Worm (Caenorhabditis elegans) whole organism, mixed stage, embryonic: Measurements from ENCODE around the gene srx-93.

Experiments
- bed-3 ChIP-seq: fragments of 200-800 bp; sonication (Bioruptor generic); optimal IDR thresholded peaks from 3 replicates; lab custom pipeline; 2018; ENCODE audit warnings: mild to moderate bottlenecking, missing genetic modification characterization, moderate library complexity, missing compliant biosample characterization
- blmp-1 ChIP-seq: fragments of 150-350 bp; optimal IDR thresholded peaks from 2 replicates; lab custom pipeline; 2014; ENCODE audit warnings: missing biosample characterization, missing genetic modification characterization
- ceh-43 ChIP-seq: fragments of 200-800 bp; sonication (Bioruptor generic); optimal IDR thresholded peaks from 2 replicates; lab custom pipeline; 2018; ENCODE audit warnings: mild to moderate bottlenecking, missing genetic modification characterization, moderate library complexity, missing compliant biosample characterization
- drap-1 ChIP-seq: fragments of 200-800 bp; sonication (Bioruptor generic); optimal IDR thresholded peaks from 3 replicates; lab custom pipeline; 2018; ENCODE audit warnings: mild to moderate bottlenecking, missing genetic modification characterization, missing compliant biosample characterization
- lin-13 ChIP-seq: fragments of 150-350 bp; optimal IDR thresholded peaks from 2 replicates; lab custom pipeline; 2014; ENCODE audit warnings: missing biosample characterization, missing genetic modification characterization
- nhr-12 ChIP-seq: fragments of 150-350 bp; optimal IDR thresholded peaks from 2 replicates; lab custom pipeline; 2014; ENCODE audit warnings: missing biosample characterization, missing genetic modification characterization
- nhr-28 ChIP-seq: fragments of 150-350 bp; optimal IDR thresholded peaks from 2 replicates; lab custom pipeline; 2014; ENCODE audit warnings: missing biosample characterization, missing genetic modification characterization
- nhr-76 ChIP-seq: sonication (generic microtip); optimal IDR thresholded peaks from 2 replicates; lab custom pipeline; 2017; ENCODE audit warnings: missing biosample characterization, missing genetic modification characterization
- pha-4 ChIP-seq: fragments of 150-350 bp; optimal IDR thresholded peaks from 2 replicates; lab custom pipeline; 2018; ENCODE audit warnings: missing biosample characterization, missing genetic modification reagents, missing genetic modification characterization
- tbx-8 ChIP-seq: fragments of 200-800 bp; sonication (Bioruptor generic); optimal IDR thresholded peaks from 2 replicates; lab custom pipeline; 2018; ENCODE audit warnings: mild to moderate bottlenecking, missing genetic modification characterization, moderate library complexity, missing compliant biosample characterization
- unc-62 ChIP-seq: fragments of 150-350 bp; optimal IDR thresholded peaks from 2 replicates; lab custom pipeline; 2014; ENCODE audit warnings: missing biosample characterization, missing genetic modification reagents, missing genetic modification characterization
- zip-8 ChIP-seq: fragments of 150-350 bp; optimal IDR thresholded peaks from 2 replicates; lab custom pipeline; 2014; ENCODE audit warnings: missing biosample characterization, missing genetic modification characterization
- ztf-11 ChIP-seq: fragments of 150-350 bp; optimal IDR thresholded peaks from 2 replicates; lab custom pipeline; 2014; ENCODE audit warnings: missing biosample characterization, missing genetic modification characterization

DNA sequence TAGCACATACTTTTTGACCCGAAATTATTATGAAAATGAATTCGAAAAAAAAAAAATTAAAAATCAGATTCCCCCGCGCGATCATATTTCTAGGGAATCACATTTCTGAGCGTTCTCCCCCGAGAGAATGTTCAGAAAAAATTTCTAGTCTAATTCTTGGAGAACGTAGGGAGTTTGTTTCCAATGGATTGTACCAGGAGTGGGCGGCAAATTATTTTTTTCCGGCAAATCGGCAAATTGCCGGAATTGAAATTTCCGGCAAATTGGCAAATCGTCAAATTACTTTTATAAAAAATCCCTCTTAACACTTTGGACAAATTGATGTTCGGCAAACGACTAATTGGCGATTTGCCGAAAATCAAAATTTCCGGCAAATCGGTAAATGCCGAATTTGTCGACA lies 8.9 kb downstream of the srx-93 start, which contains the start of gene T22F3.10:
- TF ChIP-seq unc-62 (GFP tag; lab: Kevin White, UChicago) (no peak), pha-4 (tag; lab: Kevin White, UChicago) (no peak), ztf-11 (no peak), ceh-43 (no peak), bed-3 (GFP tag; lab: Kevin White, UChicago) (no peak), nhr-76 (tag; lab: Kevin White, UChicago) (no peak), nhr-28 (no peak), drap-1 (no peak), lin-13 (tag; lab: Kevin White, UChicago) (no peak), nhr-12 (tag; lab: Kevin White, UChicago) (no peak), zip-8 (tag; lab: Kevin White, UChicago) (no peak), tbx-8 (GFP tag; lab: Kevin White, UChicago) (no peak), blmp-1 (tag; lab: Kevin White, UChicago) (no peak)
